Worm (Caenorhabditis elegans) whole organism, L4 larva: ENCODE results near the gene K08F4.3.
A peak's percentile ranks its signal among the peaks of the same experiment; 100 is the strongest.

Experiments
- aly-2 ChIP-seq: sonication (generic microtip); optimal IDR thresholded peaks from 2 replicates; lab custom pipeline; 2018; ENCODE audit warnings: missing biosample characterization, missing genetic modification characterization
- ces-1 ChIP-seq: fragments of 150-350 bp; sonication (generic microtip); optimal IDR thresholded peaks from 4 replicates; lab custom pipeline; 2014; ENCODE audit warnings: missing biosample characterization, missing genetic modification reagents, missing genetic modification characterization
- egl-27 ChIP-seq: sonication (generic microtip); optimal IDR thresholded peaks from 3 replicates; lab custom pipeline; 2017; ENCODE audit warnings: missing biosample characterization, missing genetic modification reagents, missing genetic modification characterization
- gei-8 ChIP-seq: fragments of 200-800 bp; sonication (Bioruptor generic); optimal IDR thresholded peaks from 2 replicates; lab custom pipeline; 2018; ENCODE audit warnings: mild to moderate bottlenecking, missing genetic modification characterization, missing compliant biosample characterization
- jun-1 ChIP-seq: fragments of 150-350 bp; optimal IDR thresholded peaks from 2 replicates; lab custom pipeline; 2014; ENCODE audit warnings: missing biosample characterization, missing genetic modification reagents, missing genetic modification characterization
- lin-13 ChIP-seq: fragments of 150-350 bp; optimal IDR thresholded peaks from 2 replicates; lab custom pipeline; 2014; ENCODE audit warnings: missing biosample characterization, missing genetic modification reagents, missing genetic modification characterization
- nhr-28 ChIP-seq: fragments of 150-350 bp; optimal IDR thresholded peaks from 2 replicates; lab custom pipeline; 2014; ENCODE audit warnings: missing biosample characterization, missing genetic modification characterization
- zfp-2 ChIP-seq: sonication (generic microtip); optimal IDR thresholded peaks from 2 replicates; lab custom pipeline; 2016; ENCODE audit warnings: mild to moderate bottlenecking, missing genetic modification characterization, missing compliant biosample characterization

DNA sequence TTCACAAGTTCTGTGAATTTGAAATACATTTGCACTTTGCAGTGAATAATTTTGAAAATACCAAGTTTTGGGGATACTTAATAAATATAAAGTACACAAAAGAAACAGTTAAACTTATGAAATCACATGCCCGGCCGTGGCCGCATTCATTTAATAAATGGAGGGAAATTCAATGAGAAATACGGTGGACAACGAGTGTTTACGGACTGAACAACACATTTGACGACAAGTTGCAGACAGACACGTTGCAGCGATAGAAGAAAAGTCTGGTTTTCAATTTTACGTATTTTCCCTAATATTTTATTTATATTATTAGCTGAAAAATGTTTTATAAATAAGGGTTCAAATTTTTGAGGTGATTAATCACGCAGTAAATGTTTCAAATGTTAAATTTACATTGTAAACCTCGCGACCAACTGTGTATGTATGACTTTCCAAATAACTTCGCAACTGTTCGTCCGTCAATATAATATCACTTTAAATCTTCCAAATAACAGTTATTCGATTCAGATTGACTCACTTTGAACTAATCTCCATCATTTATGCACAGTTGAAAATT lies 22.5 kb downstream of the K08F4.3 start, which contains the start of gene copg-1:
- TF ChIP-seq zfp-2 (tag; lab: Kevin White, UChicago) (no peak), nhr-28 (tag; lab: Kevin White, UChicago) (peak; percentile 28), jun-1 (no peak), ces-1 (peak; percentile 55), egl-27 (no peak), gei-8 (GFP tag; lab: Kevin White, UChicago) (no peak), lin-13 (peak; percentile 42), aly-2 (tag; lab: Kevin White, UChicago) (no peak)
